Worm (Caenorhabditis elegans): ENCODE data around the gene Y71H10B.1.
"Not testable (repeated sequence)": the region's sequence is repeated elsewhere in the genome, so short reads cannot be mapped to it uniquely, and the experiment has no call there.

DNA sequence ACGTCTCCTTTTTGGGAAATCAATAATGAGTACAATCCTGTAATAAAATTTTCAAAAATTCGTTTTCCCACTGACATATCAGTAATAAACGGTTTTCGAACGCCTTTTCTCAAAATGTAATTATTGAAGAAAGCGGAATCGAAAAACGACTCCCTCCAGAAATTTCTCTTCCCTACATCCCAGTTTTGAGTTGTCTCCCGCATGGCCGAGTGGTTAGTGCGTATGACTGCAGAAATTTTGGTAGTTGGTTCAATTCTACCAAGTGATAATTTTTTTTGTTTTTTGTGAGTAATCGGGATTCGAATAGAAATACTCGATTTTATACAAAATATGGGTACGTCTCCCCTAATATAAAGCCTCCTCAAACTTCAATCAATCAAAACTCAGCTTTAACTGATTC, 38.4 kb downstream of the Y71H10B.1 start:
- not testable (repeated sequence) for TF ChIP-seq F49E8.2 (tag; optimal IDR thresholded peaks at IDR 0.05; ENCODE audit: insufficient read depth); attf-3 (GFP tag; conservative IDR thresholded peaks at IDR 0.05); him-1 (tag; optimal IDR thresholded peaks at IDR 0.05); unc-130 (GFP tag; optimal IDR thresholded peaks at IDR 0.05); mxl-1 (tag; optimal IDR thresholded peaks at IDR 0.05); mes-4 (tag; optimal IDR thresholded peaks at IDR 0.05); F57A8.1 (GFP tag; optimal IDR thresholded peaks at IDR 0.05)
- peak; percentile 52 for TF ChIP-seq B0261.1 (tag; optimal IDR thresholded peaks at IDR 0.05)
